Worm (Caenorhabditis elegans) whole organism, L2 larva: ENCODE data around the gene chil-11.

Source experiments
- C34F6.9 ChIP-seq: fragments of 150-350 bp; optimal IDR thresholded peaks from 2 replicates; lab custom pipeline; 2014; ENCODE audit warnings: missing biosample characterization, missing genetic modification characterization
- F13H6.1 ChIP-seq: sonication (generic microtip); optimal IDR thresholded peaks from 2 replicates; lab custom pipeline; 2016; ENCODE audit warnings: missing genetic modification characterization, missing compliant biosample characterization
- R02D3.7 ChIP-seq: fragments of 150-350 bp; optimal IDR thresholded peaks from 2 replicates; lab custom pipeline; 2014; ENCODE audit warnings: missing biosample characterization, missing genetic modification characterization
- Y55F3AM.14 ChIP-seq: fragments of 200-800 bp; sonication (Bioruptor generic); optimal IDR thresholded peaks from 2 replicates; lab custom pipeline; 2018; ENCODE audit warnings: mild to moderate bottlenecking, missing genetic modification characterization, missing compliant biosample characterization
- ZK546.5 ChIP-seq: sonication (generic microtip); optimal IDR thresholded peaks from 2 replicates; lab custom pipeline; 2017; ENCODE audit warnings: missing biosample characterization, missing genetic modification characterization
- alr-1 ChIP-seq: fragments of 150-350 bp; optimal IDR thresholded peaks from 2 replicates; lab custom pipeline; 2014; ENCODE audit warnings: missing biosample characterization, missing genetic modification characterization
- aly-2 ChIP-seq: fragments of 150-350 bp; optimal IDR thresholded peaks from 2 replicates; lab custom pipeline; 2014; ENCODE audit warnings: missing biosample characterization, missing genetic modification characterization
- ama-1 ChIP-seq: fragments of 150-350 bp; optimal IDR thresholded peaks from 2 replicates; lab custom pipeline; 2018; ENCODE audit warnings: inconsistent platforms
- blmp-1 ChIP-seq: sonication (generic microtip); optimal IDR thresholded peaks from 2 replicates; lab custom pipeline; 2017; ENCODE audit warnings: missing genetic modification characterization, mild to moderate bottlenecking, missing compliant biosample characterization, antibody characterized with exemption, moderate library complexity; ENCODE audit not compliant: insufficient read depth
- ceh-16 ChIP-seq: fragments of 150-350 bp; optimal IDR thresholded peaks from 2 replicates; lab custom pipeline; 2014; ENCODE audit warnings: missing biosample characterization, missing genetic modification characterization
- ceh-82 ChIP-seq: fragments of 150-350 bp; optimal IDR thresholded peaks from 2 replicates; lab custom pipeline; 2014; ENCODE audit warnings: missing biosample characterization, missing genetic modification characterization
- crh-2 ChIP-seq: sonication (generic microtip); optimal IDR thresholded peaks from 2 replicates; lab custom pipeline; 2017; ENCODE audit warnings: missing biosample characterization, missing genetic modification characterization
- dmd-4 ChIP-seq: sonication (generic microtip); optimal IDR thresholded peaks from 2 replicates; lab custom pipeline; 2017; ENCODE audit warnings: missing biosample characterization, missing genetic modification characterization
- egl-27 ChIP-seq: sonication (generic microtip); optimal IDR thresholded peaks from 3 replicates; lab custom pipeline; 2017; ENCODE audit warnings: missing biosample characterization, missing genetic modification reagents, missing genetic modification characterization
- elt-1 ChIP-seq: fragments of 150-350 bp; optimal IDR thresholded peaks from 2 replicates; lab custom pipeline; 2014; ENCODE audit warnings: missing biosample characterization, missing genetic modification characterization
- elt-3 ChIP-seq: sonication (generic microtip); optimal IDR thresholded peaks from 2 replicates; lab custom pipeline; 2017; ENCODE audit warnings: missing biosample characterization, missing genetic modification characterization
- fos-1 ChIP-seq: fragments of 150-350 bp; optimal IDR thresholded peaks from 2 replicates; lab custom pipeline; 2014; ENCODE audit warnings: missing biosample characterization, missing genetic modification characterization
- gmeb-1 ChIP-seq: fragments of 150-350 bp; optimal IDR thresholded peaks from 2 replicates; lab custom pipeline; 2014; ENCODE audit warnings: missing biosample characterization, missing genetic modification characterization
- lin-11 ChIP-seq: fragments of 150-350 bp; sonication (generic microtip); optimal IDR thresholded peaks from 2 replicates; lab custom pipeline; 2014; ENCODE audit warnings: missing biosample characterization, missing genetic modification characterization, inconsistent platforms, mixed read lengths
- lin-13 ChIP-seq: fragments of 150-350 bp; optimal IDR thresholded peaks from 2 replicates; lab custom pipeline; 2014; ENCODE audit warnings: missing biosample characterization, missing genetic modification reagents, missing genetic modification characterization
- lin-39 ChIP-seq: fragments of 150-350 bp; optimal IDR thresholded peaks from 2 replicates; lab custom pipeline; 2014; ENCODE audit warnings: missing biosample characterization, missing genetic modification reagents, missing genetic modification characterization
- lsy-2 ChIP-seq, 2 experiments: fragments of 150-350 bp in 1 of 2; sonication (generic microtip) in 1 of 2; optimal IDR thresholded peaks; 2 replicates each; lab custom pipeline; 2014 to 2017; ENCODE audit warnings: missing biosample characterization in 2 of 2, missing genetic modification characterization in 2 of 2
- mab-5 ChIP-seq: fragments of 150-350 bp; optimal IDR thresholded peaks from 2 replicates; lab custom pipeline; 2014; ENCODE audit warnings: missing biosample characterization, missing genetic modification characterization
- mbf-1 ChIP-seq: sonication (generic microtip); optimal IDR thresholded peaks from 2 replicates; lab custom pipeline; 2017; ENCODE audit warnings: missing biosample characterization, missing genetic modification characterization
- mdl-1 ChIP-seq, 2 experiments: fragments of 150-350 bp in 1 of 2; sonication (generic microtip) in 1 of 2; optimal IDR thresholded peaks; 2 replicates each; lab custom pipeline; 2017; ENCODE audit warnings: missing biosample characterization in 2 of 2, missing genetic modification characterization in 2 of 2
- nhr-10 ChIP-seq: sonication (generic microtip); optimal IDR thresholded peaks from 2 replicates; lab custom pipeline; 2017; ENCODE audit warnings: missing biosample characterization, missing genetic modification characterization
- nhr-11 ChIP-seq: fragments of 150-350 bp; optimal IDR thresholded peaks from 2 replicates; lab custom pipeline; 2014; ENCODE audit warnings: missing biosample characterization, missing genetic modification characterization
- nhr-12 ChIP-seq: fragments of 150-350 bp; optimal IDR thresholded peaks from 2 replicates; lab custom pipeline; 2014; ENCODE audit warnings: missing biosample characterization, missing genetic modification characterization
- nhr-129 ChIP-seq: fragments of 150-350 bp; optimal IDR thresholded peaks from 2 replicates; lab custom pipeline; 2014; ENCODE audit warnings: missing biosample characterization, missing genetic modification characterization
- nhr-21 ChIP-seq: fragments of 150-350 bp; optimal IDR thresholded peaks from 2 replicates; lab custom pipeline; 2014; ENCODE audit warnings: missing biosample characterization, missing genetic modification characterization
- nhr-23 ChIP-seq: fragments of 150-350 bp; optimal IDR thresholded peaks from 2 replicates; lab custom pipeline; 2014; ENCODE audit warnings: missing biosample characterization, missing genetic modification reagents, missing genetic modification characterization
- nhr-237 ChIP-seq: fragments of 150-350 bp; optimal IDR thresholded peaks from 2 replicates; lab custom pipeline; 2014; ENCODE audit warnings: missing biosample characterization, missing genetic modification characterization
- nhr-25 ChIP-seq: fragments of 150-350 bp; sonication (generic microtip); optimal IDR thresholded peaks from 3 replicates; lab custom pipeline; 2014; ENCODE audit warnings: missing biosample characterization, missing genetic modification characterization
- nhr-6 ChIP-seq: fragments of 150-350 bp; optimal IDR thresholded peaks from 2 replicates; lab custom pipeline; 2014; ENCODE audit warnings: missing biosample characterization, missing genetic modification characterization
- nhr-77 ChIP-seq: fragments of 150-350 bp; optimal IDR thresholded peaks from 2 replicates; lab custom pipeline; 2014; ENCODE audit warnings: missing biosample characterization, missing genetic modification characterization
- peb-1 ChIP-seq: fragments of 150-350 bp; optimal IDR thresholded peaks from 2 replicates; lab custom pipeline; 2014; ENCODE audit warnings: missing biosample characterization, missing genetic modification characterization
- sem-4 ChIP-seq: fragments of 150-350 bp; optimal IDR thresholded peaks from 2 replicates; lab custom pipeline; 2014; ENCODE audit warnings: missing biosample characterization, missing genetic modification reagents, missing genetic modification characterization
- skn-1 ChIP-seq: sonication (generic microtip); optimal IDR thresholded peaks from 2 replicates; lab custom pipeline; 2017; ENCODE audit warnings: missing biosample characterization, missing genetic modification characterization
- sma-3 ChIP-seq: sonication (generic microtip); optimal IDR thresholded peaks from 2 replicates; lab custom pipeline; 2016; ENCODE audit warnings: missing genetic modification reagents, missing genetic modification characterization, missing compliant biosample characterization
- sma-9 ChIP-seq, 2 experiments: fragments of 150-350 bp in 1 of 2; sonication (generic microtip) in 1 of 2; optimal IDR thresholded peaks; 2 replicates each; lab custom pipeline; 2014 to 2016; ENCODE audit warnings: missing genetic modification characterization in 2 of 2, mild to moderate bottlenecking in 1 of 2, missing biosample characterization in 1 of 2, missing compliant biosample characterization in 1 of 2, missing genetic modification reagents in 1 of 2, moderate library complexity in 1 of 2
- snpc-4 ChIP-seq: fragments of 150-350 bp; optimal IDR thresholded peaks from 2 replicates; lab custom pipeline; 2014; ENCODE audit warnings: missing biosample characterization, missing genetic modification characterization
- unc-39 ChIP-seq: fragments of 150-350 bp; optimal IDR thresholded peaks from 2 replicates; lab custom pipeline; 2014; ENCODE audit warnings: missing biosample characterization, missing genetic modification characterization
- unc-55 ChIP-seq: fragments of 150-350 bp; sonication (generic microtip); optimal IDR thresholded peaks from 3 replicates; lab custom pipeline; 2014; ENCODE audit warnings: missing biosample characterization, missing genetic modification reagents, missing genetic modification characterization
- unc-62 ChIP-seq: fragments of 150-350 bp; optimal IDR thresholded peaks from 2 replicates; lab custom pipeline; 2014; ENCODE audit warnings: missing biosample characterization, missing genetic modification reagents, missing genetic modification characterization
- zag-1 ChIP-seq: fragments of 150-350 bp; optimal IDR thresholded peaks from 2 replicates; lab custom pipeline; 2014; ENCODE audit warnings: missing biosample characterization, missing genetic modification characterization
- ztf-1 ChIP-seq: fragments of 200-800 bp; sonication (Bioruptor generic); conservative IDR thresholded peaks from 2 replicates; pipeline ENCODE4 v1.3.6; 2022; ENCODE audit warnings: missing genetic modification characterization, missing compliant biosample characterization
- ztf-11 ChIP-seq: sonication (generic microtip); optimal IDR thresholded peaks from 2 replicates; lab custom pipeline; 2017; ENCODE audit warnings: missing biosample characterization, missing genetic modification characterization
- ztf-4 ChIP-seq: fragments of 150-350 bp; optimal IDR thresholded peaks from 2 replicates; lab custom pipeline; 2014; ENCODE audit warnings: missing biosample characterization, missing genetic modification characterization

Gene chil-11

DNA sequence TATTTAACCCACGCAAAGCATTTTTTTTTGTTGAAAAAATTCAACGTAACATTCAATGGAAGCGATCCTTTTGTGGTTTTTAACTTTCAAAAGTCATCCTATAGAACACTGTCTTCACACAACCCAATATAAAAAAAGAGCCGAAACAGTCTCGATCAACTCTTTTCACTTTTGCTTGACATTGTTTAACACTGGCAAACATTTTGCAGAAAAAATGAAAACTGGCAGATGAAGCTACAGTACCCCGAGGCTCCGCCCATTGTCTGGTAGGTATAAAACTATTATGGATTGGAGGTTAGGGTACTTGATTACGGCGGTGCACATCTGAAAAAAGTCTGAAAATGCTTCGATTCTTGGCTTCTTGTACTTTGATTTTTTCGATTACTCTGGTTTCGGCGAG is 6.4 kb upstream of the chil-11 start, which contains the start of gene cpg-18:
Gene cpg-18, plus strand, starts transcription at position 301 of the 400 bp plus-strand sequence.
- TF ChIP-seq peb-1 (tag; lab: Kevin White, UChicago) (no peak), nhr-11 (tag; lab: Kevin White, UChicago) (no peak), elt-1 (tag; lab: Kevin White, UChicago) (no peak), nhr-12 (tag; lab: Kevin White, UChicago) (no peak)

DNA sequence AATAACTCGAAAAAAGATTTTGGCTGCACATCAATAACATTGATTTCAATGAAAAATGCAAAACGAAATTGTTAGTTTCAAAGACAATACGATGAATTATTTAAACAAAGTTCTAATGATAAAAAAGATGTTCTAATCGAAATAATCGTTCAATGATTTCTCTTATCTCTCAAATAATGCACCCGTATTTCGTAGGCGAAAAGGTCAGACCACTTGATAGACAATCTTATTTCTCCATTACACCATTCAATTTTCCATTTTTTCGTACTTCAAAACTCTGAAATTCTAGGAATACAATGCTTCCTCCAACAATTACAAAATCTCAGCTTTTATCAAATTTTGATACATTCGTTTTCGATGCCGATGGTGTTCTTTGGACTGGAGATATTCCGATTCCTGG is 3.0 kb downstream of the chil-11 start, which contains the start of gene C45E5.1:
Gene C45E5.1, plus strand, starts transcription at position 290 of the 400 bp plus-strand sequence.
- TF ChIP-seq nhr-77 (tag; lab: Kevin White, UChicago) (no peak), skn-1 (tag; lab: Kevin White, UChicago) (no peak), unc-55 (GFP tag; lab: Kevin White, UChicago) (no peak), unc-62 (no peak), fos-1 (tag; lab: Kevin White, UChicago) (peak; percentile 48), crh-2 (tag; lab: Kevin White, UChicago) (no peak), C34F6.9 (no peak), elt-3 (tag; lab: Kevin White, UChicago) (no peak), elt-1 (tag; lab: Kevin White, UChicago) (no peak), Y55F3AM.14 (GFP tag; lab: Kevin White, UChicago) (no peak), nhr-11 (tag; lab: Kevin White, UChicago) (no peak), sma-9 (GFP tag; optimal IDR thresholded peaks at IDR 0.05; lab: Kevin White, UChicago) (peak; percentile 66), sma-9 (tag; optimal IDR thresholded peaks at IDR 0.05; lab: Kevin White, UChicago) (no peak), gmeb-1 (tag; lab: Kevin White, UChicago) (no peak)

DNA sequence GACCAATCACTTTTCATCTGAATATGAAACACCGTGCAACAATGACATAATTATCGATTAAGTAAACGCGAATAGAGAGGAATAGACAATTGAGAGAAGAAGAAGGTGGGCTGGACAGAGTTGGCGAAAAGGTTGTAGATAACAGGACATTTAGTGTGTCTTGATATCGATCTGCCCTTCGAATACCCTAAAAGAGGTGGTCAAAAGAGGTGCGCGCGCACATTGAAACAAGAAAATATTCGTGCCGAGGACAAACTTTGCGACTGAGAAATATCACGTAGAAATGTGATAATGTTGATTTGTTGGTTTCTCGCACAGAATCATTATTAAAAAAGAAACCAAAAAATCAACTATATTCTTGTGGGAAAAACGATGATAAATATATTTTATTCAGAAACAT is 8.7 kb downstream of the chil-11 start:
- TF ChIP-seq unc-55 (GFP tag; lab: Kevin White, UChicago) (no peak), nhr-23 (tag; lab: Kevin White, UChicago) (no peak), nhr-21 (peak; percentile 31), crh-2 (tag; lab: Kevin White, UChicago) (peak; percentile 7), nhr-12 (tag; lab: Kevin White, UChicago) (no peak), Y55F3AM.14 (GFP tag; lab: Kevin White, UChicago) (no peak), F13H6.1 (tag; lab: Kevin White, UChicago) (no peak), aly-2 (tag; lab: Kevin White, UChicago) (no peak), ZK546.5 (tag; lab: Kevin White, UChicago) (no peak), nhr-6 (tag; lab: Kevin White, UChicago) (no peak), sma-3 (GFP tag; lab: Kevin White, UChicago) (peak; percentile 11), ztf-1 (GFP tag; lab: Robert Waterston, UW) (no peak), fos-1 (tag; lab: Kevin White, UChicago) (peak; percentile 14), lin-39 (tag; lab: Kevin White, UChicago) (no peak), R02D3.7 (tag; lab: Kevin White, UChicago) (no peak), elt-3 (tag; lab: Kevin White, UChicago) (no peak), mdl-1 (tag; optimal IDR thresholded peaks at IDR 0.05; lab: Kevin White, UChicago) (no peak), nhr-10 (tag; lab: Kevin White, UChicago) (no peak), unc-39 (no peak), mab-5 (no peak), nhr-237 (tag; lab: Kevin White, UChicago) (no peak), C34F6.9 (no peak), ama-1 (lab: Kevin White, UChicago) (no peak), sem-4 (tag; lab: Kevin White, UChicago) (no peak), lin-13 (GFP tag; lab: Kevin White, UChicago) (no peak), ceh-82 (tag; lab: Kevin White, UChicago) (no peak), dmd-4 (tag; lab: Kevin White, UChicago) (no peak), ceh-16 (tag; lab: Kevin White, UChicago) (peak; percentile 37), snpc-4 (tag; lab: Kevin White, UChicago) (no peak), mbf-1 (tag; lab: Kevin White, UChicago) (no peak), nhr-25 (tag; lab: Kevin White, UChicago) (peak; percentile 57), zag-1 (tag; lab: Kevin White, UChicago) (no peak), sma-9 (GFP tag; optimal IDR thresholded peaks at IDR 0.05; lab: Kevin White, UChicago) (peak; percentile 80), sma-9 (tag; optimal IDR thresholded peaks at IDR 0.05; lab: Kevin White, UChicago) (no peak), alr-1 (tag; lab: Kevin White, UChicago) (no peak), lsy-2 (tag; optimal IDR thresholded peaks at IDR 0.05; lab: Kevin White, UChicago) (no peak), ztf-4 (tag; lab: Kevin White, UChicago) (no peak), unc-62 (no peak), peb-1 (tag; lab: Kevin White, UChicago) (no peak), lin-11 (tag; lab: Kevin White, UChicago) (no peak), nhr-77 (tag; lab: Kevin White, UChicago) (no peak), nhr-129 (tag; lab: Kevin White, UChicago) (peak; percentile 15), elt-1 (tag; lab: Kevin White, UChicago) (no peak), blmp-1 (no peak), egl-27 (no peak), gmeb-1 (tag; lab: Kevin White, UChicago) (no peak), ztf-11 (tag; lab: Kevin White, UChicago) (no peak), nhr-11 (tag; lab: Kevin White, UChicago) (no peak)
